Worm (Caenorhabditis elegans) whole organism, early embryonic: ENCODE data around the gene srh-85.

Experiments used
- ama-1 ChIP-seq: fragments of 150-350 bp; optimal IDR thresholded peaks from 2 replicates; lab custom pipeline; 2014
- flt-1 ChIP-seq: fragments of 200-800 bp; sonication (Bioruptor generic); IDR thresholded peaks from 2 replicates; pipeline ENCODE4 v1.3.6; 2022; ENCODE audit warnings: missing genetic modification characterization, missing compliant biosample characterization
- hmbx-1 ChIP-seq: sonication (generic microtip); optimal IDR thresholded peaks from 2 replicates; lab custom pipeline; 2016; ENCODE audit warnings: mild to moderate bottlenecking, missing genetic modification characterization, missing compliant biosample characterization
- hnd-1 ChIP-seq: sonication (generic microtip); optimal IDR thresholded peaks from 2 replicates; lab custom pipeline; 2016; ENCODE audit warnings: missing genetic modification characterization, missing compliant biosample characterization

DNA sequence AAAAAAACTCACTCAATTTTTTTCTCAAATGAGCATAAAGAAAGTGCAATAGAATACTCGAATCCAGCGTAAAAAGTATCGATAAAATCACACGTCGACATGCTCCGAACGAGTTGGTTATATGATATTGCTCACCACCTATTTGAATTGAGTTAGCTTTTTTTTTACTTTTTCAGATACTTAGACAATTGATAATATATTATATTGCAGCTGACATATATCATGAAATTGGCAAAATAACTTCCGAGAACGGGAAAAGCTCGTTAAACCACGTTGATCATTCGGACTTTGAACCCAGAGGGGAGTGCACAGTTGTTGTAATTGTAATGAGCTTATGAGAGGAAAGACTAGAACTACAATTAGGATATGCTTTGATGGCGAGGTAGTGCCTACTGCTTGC, 23.2 kb upstream of the srh-85 start, which contains the start of gene srw-136:
- TF ChIP-seq hmbx-1 (tag; lab: Kevin White, UChicago) = no peak
- TF ChIP-seq ama-1 = no peak
- no peak for TF ChIP-seq flt-1 (GFP tag; lab: Robert Waterston, UW)
- no peak for TF ChIP-seq hnd-1 (tag; lab: Kevin White, UChicago)
